Fruit fly (Drosophila melanogaster) whole organism, embryonic: ENCODE measurements around the gene Pfas.
A peak's percentile ranks its signal among the peaks of the same experiment; 100 is the strongest.

Source experiments
- Bdp1 ChIP-seq: fragments of 200-800 bp; sonication (Bioruptor generic); optimal IDR thresholded peaks from 3 replicates; lab custom pipeline; 2016; ENCODE audit warnings: missing biosample characterization, missing genetic modification characterization
- CG10321 ChIP-seq: fragments of 200-800 bp; sonication (Bioruptor generic); IDR thresholded peaks from 2 replicates; pipeline ENCODE4 v1.3.6; 2022; ENCODE audit warnings: missing biosample characterization, missing genetic modification characterization
- CG10366 ChIP-seq: fragments of 200-800 bp; sonication (Bioruptor generic); IDR thresholded peaks from 2 replicates; pipeline ENCODE4 v1.3.6; 2022; ENCODE audit warnings: missing biosample characterization, missing genetic modification characterization
- CG14014 ChIP-seq: fragments of 200-800 bp; sonication (Bioruptor generic); IDR thresholded peaks from 2 replicates; pipeline ENCODE4 v1.3.6; 2022; ENCODE audit warnings: missing biosample characterization, missing genetic modification characterization
- CG15011 ChIP-seq: fragments of 200-800 bp; sonication (Bioruptor generic); optimal IDR thresholded peaks from 3 replicates; lab custom pipeline; 2018; ENCODE audit warnings: missing biosample characterization, mild to moderate bottlenecking, missing genetic modification characterization
- CG15269 ChIP-seq: fragments of 200-800 bp; sonication (Bioruptor generic); optimal IDR thresholded peaks from 2 replicates; lab custom pipeline; 2018; ENCODE audit warnings: missing biosample characterization, mild to moderate bottlenecking, missing genetic modification characterization, moderate library complexity
- CG16813 ChIP-seq: fragments of 200-800 bp; sonication (Bioruptor generic); IDR thresholded peaks from 3 replicates; pipeline ENCODE4 v1.3.6; 2022; ENCODE audit warnings: missing biosample characterization, missing genetic modification characterization; ENCODE audit not compliant: partially characterized antibody
- CG2202 ChIP-seq: fragments of 200-800 bp; sonication (Bioruptor generic); optimal IDR thresholded peaks from 2 replicates; lab custom pipeline; 2018; ENCODE audit warnings: missing biosample characterization, mild to moderate bottlenecking, missing genetic modification characterization
- CG31224 ChIP-seq: fragments of 200-800 bp; sonication (Bioruptor generic); IDR thresholded peaks from 2 replicates; pipeline ENCODE4 v1.3.6; 2022; ENCODE audit warnings: missing biosample characterization, missing genetic modification characterization
- CG32767 ChIP-seq: fragments of 200-800 bp; sonication (Bioruptor generic); IDR thresholded peaks from 2 replicates; pipeline ENCODE4 v1.3.6; 2022; ENCODE audit warnings: missing biosample characterization, missing genetic modification characterization
- CG32772 ChIP-seq: fragments of 200-800 bp; sonication (Bioruptor generic); IDR thresholded peaks from 2 replicates; pipeline ENCODE4 v1.3.6; 2022; ENCODE audit warnings: missing biosample characterization, missing genetic modification characterization
- CG3281 ChIP-seq: fragments of 200-800 bp; sonication (Bioruptor generic); optimal IDR thresholded peaks from 3 replicates; lab custom pipeline; 2017; ENCODE audit warnings: missing biosample characterization, mild to moderate bottlenecking, missing genetic modification characterization
- CG6791 ChIP-seq: fragments of 200-800 bp; sonication (Bioruptor generic); IDR thresholded peaks from 3 replicates; pipeline ENCODE4 v1.3.6; 2022; ENCODE audit warnings: missing biosample characterization, missing genetic modification characterization; ENCODE audit not compliant: partially characterized antibody
- CG8290 ChIP-seq, 3 experiments: fragments of 200-800 bp; sonication (Bioruptor generic); optimal IDR thresholded peaks; 2 replicates each; lab custom pipeline; 2016 to 2019; ENCODE audit warnings: missing biosample characterization in 3 of 3, missing genetic modification characterization in 3 of 3, mild to moderate bottlenecking in 2 of 3, moderate library complexity in 1 of 3
- CG8765 ChIP-seq: fragments of 200-800 bp; sonication (Bioruptor generic); IDR thresholded peaks from 2 replicates; pipeline ENCODE4 v1.3.6; 2022; ENCODE audit warnings: missing biosample characterization, missing genetic modification characterization
- CG9727 ChIP-seq: fragments of 200-800 bp; sonication (Bioruptor generic); optimal IDR thresholded peaks from 3 replicates; lab custom pipeline; 2017; ENCODE audit warnings: missing biosample characterization, mild to moderate bottlenecking, missing genetic modification characterization
- CTCF ChIP-seq: fragments of 200-800 bp; sonication (Bioruptor generic); optimal IDR thresholded peaks from 2 replicates; lab custom pipeline; 2017; ENCODE audit warnings: missing biosample characterization, mild to moderate bottlenecking, missing genetic modification characterization, moderate library complexity
- Camta ChIP-seq: fragments of 200-800 bp; sonication (Bioruptor generic); optimal IDR thresholded peaks from 2 replicates; lab custom pipeline; 2016; ENCODE audit warnings: missing biosample characterization, missing genetic modification characterization
- Dek ChIP-seq: fragments of 200-800 bp; sonication (Bioruptor generic); optimal IDR thresholded peaks from 3 replicates; lab custom pipeline; 2019; ENCODE audit warnings: missing biosample characterization, mild to moderate bottlenecking, missing genetic modification characterization, moderate library complexity
- Fer2 ChIP-seq: fragments of 200-800 bp; sonication (Bioruptor generic); optimal IDR thresholded peaks from 2 replicates; lab custom pipeline; 2018; ENCODE audit warnings: missing biosample characterization, mild to moderate bottlenecking, missing genetic modification characterization, moderate library complexity
- Gug ChIP-seq: fragments of 200-800 bp; sonication (Bioruptor generic); IDR thresholded peaks from 4 replicates; pipeline ENCODE4 v1.3.6; 2022; ENCODE audit warnings: missing biosample characterization, missing genetic modification characterization
- HLHmδ ChIP-seq: fragments of 200-800 bp; sonication (Bioruptor generic); optimal IDR thresholded peaks from 2 replicates; lab custom pipeline; 2018; ENCODE audit warnings: missing biosample characterization, mild to moderate bottlenecking, missing genetic modification characterization, moderate library complexity
- Hand ChIP-seq: fragments of 200-800 bp; sonication (Bioruptor generic); optimal IDR thresholded peaks from 2 replicates; lab custom pipeline; 2017; ENCODE audit warnings: mild to moderate bottlenecking, missing biosample characterization, missing genetic modification reagents, missing genetic modification characterization
- Lhr ChIP-seq: fragments of 200-800 bp; sonication (Bioruptor generic); optimal IDR thresholded peaks from 3 replicates; lab custom pipeline; 2017; ENCODE audit warnings: mild to moderate bottlenecking, missing biosample characterization, missing genetic modification reagents, missing genetic modification characterization
- Max ChIP-seq: fragments of 200-800 bp; sonication (Bioruptor generic); optimal IDR thresholded peaks from 2 replicates; lab custom pipeline; 2016; ENCODE audit warnings: missing biosample characterization, mild to moderate bottlenecking, missing genetic modification characterization
- Mrtf ChIP-seq: fragments of 200-800 bp; sonication (Bioruptor generic); IDR thresholded peaks from 3 replicates; pipeline ENCODE4 v1.3.6; 2022; ENCODE audit warnings: missing biosample characterization, missing genetic modification characterization
- Neu2 ChIP-seq: fragments of 200-800 bp; sonication (Bioruptor generic); optimal IDR thresholded peaks from 3 replicates; lab custom pipeline; 2016; ENCODE audit warnings: missing biosample characterization, missing genetic modification characterization, borderline replicate concordance
- NfI ChIP-seq: fragments of 200-800 bp; sonication (Bioruptor generic); optimal IDR thresholded peaks from 3 replicates; lab custom pipeline; 2018; ENCODE audit warnings: missing biosample characterization, mild to moderate bottlenecking, missing genetic modification characterization, moderate library complexity
- Scr ChIP-seq: fragments of 200-800 bp; sonication (Bioruptor generic); IDR thresholded peaks from 2 replicates; pipeline ENCODE4 v1.3.6; 2022; ENCODE audit warnings: missing biosample characterization, missing genetic modification characterization; ENCODE audit not compliant: partially characterized antibody
- Spps ChIP-seq: fragments of 200-800 bp; sonication (Bioruptor generic); optimal IDR thresholded peaks from 2 replicates; lab custom pipeline; 2018; ENCODE audit warnings: missing biosample characterization, mild to moderate bottlenecking, missing genetic modification characterization
- amos ChIP-seq: fragments of 200-800 bp; sonication (Bioruptor generic); IDR thresholded peaks from 2 replicates; pipeline ENCODE4 v1.3.6; 2022; ENCODE audit warnings: missing biosample characterization, missing genetic modification characterization; ENCODE audit not compliant: partially characterized antibody
- ash1 ChIP-seq: fragments of 200-800 bp; sonication (Bioruptor generic); optimal IDR thresholded peaks from 2 replicates; lab custom pipeline; 2018; ENCODE audit warnings: missing biosample characterization, mild to moderate bottlenecking, missing genetic modification characterization
- ato ChIP-seq: fragments of 200-800 bp; sonication (Bioruptor generic); IDR thresholded peaks from 2 replicates; pipeline ENCODE4 v1.3.6; 2022; ENCODE audit warnings: missing biosample characterization, missing genetic modification characterization; ENCODE audit not compliant: partially characterized antibody
- bbx ChIP-seq: fragments of 200-800 bp; sonication (Bioruptor generic); IDR thresholded peaks from 2 replicates; pipeline ENCODE4 v1.3.6; 2022; ENCODE audit warnings: missing biosample characterization, missing genetic modification characterization; ENCODE audit not compliant: partially characterized antibody
- chn ChIP-seq: fragments of 200-800 bp; sonication (Bioruptor generic); optimal IDR thresholded peaks from 2 replicates; lab custom pipeline; 2016; ENCODE audit warnings: missing biosample characterization, missing genetic modification characterization
- crol ChIP-seq: fragments of 200-800 bp; sonication (Bioruptor generic); IDR thresholded peaks from 2 replicates; pipeline ENCODE4 v1.3.6; 2022; ENCODE audit warnings: missing biosample characterization, missing genetic modification characterization
- dati ChIP-seq: fragments of 200-800 bp; sonication (Bioruptor generic); IDR thresholded peaks from 2 replicates; pipeline ENCODE4 v1.3.6; 2022; ENCODE audit warnings: missing biosample characterization, missing genetic modification characterization
- fd3F ChIP-seq: fragments of 200-800 bp; sonication (Bioruptor generic); optimal IDR thresholded peaks from 2 replicates; lab custom pipeline; 2018; ENCODE audit warnings: missing biosample characterization, mild to moderate bottlenecking, missing genetic modification characterization, moderate library complexity
- ftz-f1 ChIP-seq: fragments of 200-800 bp; sonication (Bioruptor generic); optimal IDR thresholded peaks from 2 replicates; lab custom pipeline; 2016; ENCODE audit warnings: missing biosample characterization, missing genetic modification characterization
- knrl ChIP-seq: fragments of 200-800 bp; sonication (Bioruptor generic); IDR thresholded peaks from 3 replicates; pipeline ENCODE4 v1.3.6; 2022; ENCODE audit warnings: missing biosample characterization, missing genetic modification characterization; ENCODE audit not compliant: partially characterized antibody
- lbe ChIP-seq: fragments of 200-800 bp; sonication (Bioruptor generic); optimal IDR thresholded peaks from 2 replicates; lab custom pipeline; 2016; ENCODE audit warnings: missing biosample characterization, mild to moderate bottlenecking, missing genetic modification characterization
- mld ChIP-seq: fragments of 200-800 bp; sonication (Bioruptor generic); IDR thresholded peaks from 3 replicates; pipeline ENCODE4 v1.3.6; 2022; ENCODE audit warnings: missing biosample characterization, missing genetic modification characterization; ENCODE audit not compliant: partially characterized antibody
- nmo ChIP-seq: fragments of 200-800 bp; sonication (Bioruptor generic); optimal IDR thresholded peaks from 2 replicates; lab custom pipeline; 2018; ENCODE audit warnings: missing biosample characterization, mild to moderate bottlenecking, missing genetic modification characterization, moderate library complexity
- seq ChIP-seq: fragments of 200-800 bp; sonication (Bioruptor generic); IDR thresholded peaks from 2 replicates; pipeline ENCODE4 v1.3.6; 2022; ENCODE audit warnings: missing biosample characterization, missing genetic modification characterization
- ssp ChIP-seq: fragments of 200-800 bp; sonication (Bioruptor generic); IDR thresholded peaks from 2 replicates; pipeline ENCODE4 v1.3.6; 2022; ENCODE audit warnings: missing biosample characterization, missing genetic modification characterization
- stwl ChIP-seq: fragments of 200-800 bp; sonication (Bioruptor generic); optimal IDR thresholded peaks from 3 replicates; lab custom pipeline; 2018; ENCODE audit warnings: missing biosample characterization, mild to moderate bottlenecking, missing genetic modification characterization, moderate library complexity
- sug ChIP-seq: fragments of 200-800 bp; optimal IDR thresholded peaks from 2 replicates; lab custom pipeline; 2019; ENCODE audit warnings: missing biosample characterization, mild to moderate bottlenecking, missing genetic modification characterization, moderate library complexity
- vfl ChIP-seq: fragments of 200-800 bp; sonication (Bioruptor generic); optimal IDR thresholded peaks from 2 replicates; lab custom pipeline; 2016; ENCODE audit warnings: missing biosample characterization, missing genetic modification characterization
- vnd ChIP-seq: fragments of 200-800 bp; sonication (Bioruptor generic); IDR thresholded peaks from 3 replicates; pipeline ENCODE4 v1.3.6; 2022; ENCODE audit warnings: missing biosample characterization, missing genetic modification characterization; ENCODE audit not compliant: partially characterized antibody

Pfas gene

dm6 chr2L:6019352-6020131, 26.3 kb downstream of the Pfas start, which contains the start of gene H2.0 (continued):
- TF ChIP-seq ash1 (GFP tag; lab: Kevin White, UChicago) (no peak), Bdp1 (GFP tag; lab: Kevin White, UChicago) (no peak), nmo (peak; percentile 59), CG31224 (0 out of 2 replicates have a peak, but pooled peaks have one; percentile 26), Fer2 (tag; lab: Kevin White, UChicago) (no peak), lbe (GFP tag; lab: Kevin White, UChicago) (no peak), Mrtf (GFP tag; lab: Robert Waterston, UW) (no peak), Dek (tag; lab: Kevin White, UChicago) (no peak), Camta (GFP tag; lab: Kevin White, UChicago) (no peak), NfI (GFP tag; lab: Kevin White, UChicago) (peak; percentile 20), CG32767 (GFP tag; lab: Robert Waterston, UW) (no peak), CG15011 (GFP tag; lab: Kevin White, UChicago) (no peak), stwl (tag; lab: Kevin White, UChicago) (no peak), Lhr (no peak), CG3281 (no peak), Gug (GFP tag; lab: Robert Waterston, UW) (no peak; the same call in 2 of the 4 replicates), CG10321 (peak; percentile 56; the same call in 1 of the 2 replicates), ssp (GFP tag; lab: Robert Waterston, UW) (no peak), dati (GFP tag; lab: Robert Waterston, UW) (no peak), ato (no peak)

DNA sequence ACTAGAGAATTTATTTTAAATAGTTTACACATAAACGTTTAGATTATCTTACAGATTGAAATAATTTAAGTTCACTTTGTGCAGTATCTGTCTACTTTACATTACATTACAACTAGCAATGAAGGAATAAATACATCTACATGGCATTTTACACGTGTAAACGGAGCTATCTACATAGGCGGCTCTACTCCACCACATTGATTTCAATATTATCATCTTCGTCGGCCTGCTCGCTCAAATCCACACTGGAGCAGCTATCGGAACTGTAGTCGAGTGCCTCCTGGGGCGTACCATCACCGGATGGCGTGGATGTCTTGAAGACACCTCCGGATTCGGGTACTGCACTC, 32.8 kb downstream of the Pfas start:
- TF ChIP-seq knrl (GFP tag; lab: Robert Waterston, UW) (peak; percentile 47; the same call in 2 of the 3 replicates), crol (GFP tag; lab: Robert Waterston, UW) (no peak), CTCF (GFP tag; lab: Kevin White, UChicago) (peak; percentile 65), vnd (GFP tag; lab: Robert Waterston, UW) (peak; percentile 33; the same call in 1 of the 3 replicates), sug (tag; lab: Kevin White, UChicago) (no peak), mld (no peak), Scr (GFP tag; lab: Robert Waterston, UW) (peak; percentile 37; the same call in 1 of the 2 replicates), CG32772 (GFP tag; lab: Robert Waterston, UW) (no peak), HLHmδ (no peak), CG6791 (GFP tag; lab: Robert Waterston, UW) (peak; percentile 51; the same call in 1 of the 3 replicates), seq (GFP tag; lab: Robert Waterston, UW) (no peak), ftz-f1 (GFP tag; lab: Kevin White, UChicago) (no peak), CG2202 (no peak), Hand (GFP tag; lab: Kevin White, UChicago) (no peak), vfl (GFP tag; lab: Kevin White, UChicago) (no peak), Neu2 (GFP tag; lab: Kevin White, UChicago) (no peak), fd3F (GFP tag; lab: Kevin White, UChicago) (no peak), CG15269 (tag; lab: Kevin White, UChicago) (no peak), Camta (GFP tag; lab: Kevin White, UChicago) (no peak), CG10366 (GFP tag; lab: Robert Waterston, UW) (no peak), Spps (tag; lab: Kevin White, UChicago) (no peak), Max (GFP tag; lab: Kevin White, UChicago) (no peak), chn (GFP tag; lab: Kevin White, UChicago) (no peak), CG8290 (GFP tag; optimal IDR thresholded peaks at IDR 0.05; lab: Kevin White, UChicago) (no peak), CG8290 (tag; optimal IDR thresholded peaks at IDR 0.05; lab: Kevin White, UChicago) (no peak), bbx (GFP tag; lab: Robert Waterston, UW) (peak; percentile 65), CG14014 (no peak), CG16813 (GFP tag; lab: Robert Waterston, UW) (peak; percentile 64), CG8765 (GFP tag; lab: Robert Waterston, UW) (no peak), CG9727 (no peak), amos (GFP tag; lab: Robert Waterston, UW) (peak; percentile 64)
